Fruit fly (Drosophila melanogaster) whole organism, embryonic: ENCODE data around the gene Nepl7.

Source experiments
- ATbp ChIP-seq: fragments of 200-800 bp; sonication (Bioruptor generic); optimal IDR thresholded peaks from 2 replicates; lab custom pipeline; 2017; ENCODE audit warnings: missing biosample characterization, mild to moderate bottlenecking, missing genetic modification characterization, missing genetic modification reagents
- Bdp1 ChIP-seq: fragments of 200-800 bp; sonication (Bioruptor generic); optimal IDR thresholded peaks from 3 replicates; lab custom pipeline; 2016; ENCODE audit warnings: missing biosample characterization, missing genetic modification characterization
- Bteb2 ChIP-seq: fragments of 200-800 bp; sonication (Bioruptor generic); optimal IDR thresholded peaks from 2 replicates; lab custom pipeline; 2016; ENCODE audit warnings: missing biosample characterization, missing genetic modification characterization
- CG10543 ChIP-seq: fragments of 200-800 bp; sonication (Bioruptor generic); optimal IDR thresholded peaks from 3 replicates; lab custom pipeline; 2017; ENCODE audit warnings: missing biosample characterization, mild to moderate bottlenecking, missing genetic modification characterization, moderate library complexity
- CG10959 ChIP-seq: fragments of 200-800 bp; sonication (Bioruptor generic); IDR thresholded peaks from 2 replicates; pipeline ENCODE4 v1.3.6; 2022; ENCODE audit warnings: missing biosample characterization, missing genetic modification characterization
- CG11723 ChIP-seq: fragments of 200-800 bp; sonication (Bioruptor generic); optimal IDR thresholded peaks from 2 replicates; lab custom pipeline; 2017; ENCODE audit warnings: missing biosample characterization, mild to moderate bottlenecking, missing genetic modification characterization
- CG12744 ChIP-seq: fragments of 200-800 bp; sonication (Bioruptor generic); optimal IDR thresholded peaks from 2 replicates; lab custom pipeline; 2016; ENCODE audit warnings: missing biosample characterization, missing genetic modification characterization
- CG13424 ChIP-seq: fragments of 200-800 bp; sonication (Bioruptor generic); optimal IDR thresholded peaks from 2 replicates; lab custom pipeline; 2019; ENCODE audit warnings: missing biosample characterization, mild to moderate bottlenecking, missing genetic modification characterization, moderate library complexity
- CG15696 ChIP-seq: fragments of 200-800 bp; sonication (Bioruptor generic); optimal IDR thresholded peaks from 2 replicates; lab custom pipeline; 2019; ENCODE audit warnings: missing biosample characterization, mild to moderate bottlenecking, missing genetic modification characterization, moderate library complexity
- CG17612 ChIP-seq: fragments of 200-800 bp; sonication (Bioruptor generic); IDR thresholded peaks from 2 replicates; pipeline ENCODE4 v1.3.6; 2022; ENCODE audit warnings: missing biosample characterization, missing genetic modification characterization
- CG17912 ChIP-seq: fragments of 200-800 bp; sonication (Bioruptor generic); optimal IDR thresholded peaks from 2 replicates; lab custom pipeline; 2018; ENCODE audit warnings: missing biosample characterization, mild to moderate bottlenecking, missing genetic modification characterization
- CG2889 ChIP-seq: fragments of 200-800 bp; sonication (Bioruptor generic); IDR thresholded peaks from 3 replicates; pipeline ENCODE4 v1.3.6; 2022; ENCODE audit warnings: missing biosample characterization, missing genetic modification characterization
- CG31388 ChIP-seq: fragments of 200-800 bp; sonication (Bioruptor generic); optimal IDR thresholded peaks from 2 replicates; lab custom pipeline; 2016; ENCODE audit warnings: missing biosample characterization, missing genetic modification characterization
- CG3726 ChIP-seq: fragments of 200-800 bp; sonication (Bioruptor generic); IDR thresholded peaks from 3 replicates; pipeline ENCODE4, ENCODE4 v1.3.6; 2022; ENCODE audit warnings: missing biosample characterization, missing genetic modification characterization
- CG4360 ChIP-seq: fragments of 200-800 bp; sonication (Bioruptor generic); IDR thresholded peaks from 2 replicates; pipeline ENCODE4 v1.3.6; 2022; ENCODE audit warnings: missing biosample characterization, missing genetic modification characterization
- CG6683 ChIP-seq: fragments of 200-800 bp; sonication (Bioruptor generic); optimal IDR thresholded peaks from 2 replicates; lab custom pipeline; 2017; ENCODE audit warnings: missing biosample characterization, mild to moderate bottlenecking, missing genetic modification characterization, missing genetic modification reagents
- CG7372 ChIP-seq: fragments of 200-800 bp; sonication (Bioruptor generic); IDR thresholded peaks from 2 replicates; pipeline ENCODE4 v1.3.6; 2022; ENCODE audit warnings: missing biosample characterization, missing genetic modification characterization
- CG8478 ChIP-seq: fragments of >200 bp; optimal IDR thresholded peaks from 2 replicates; lab custom pipeline; 2018
- CG8765 ChIP-seq: fragments of 200-800 bp; sonication (Bioruptor generic); IDR thresholded peaks from 2 replicates; pipeline ENCODE4 v1.3.6; 2022; ENCODE audit warnings: missing biosample characterization, missing genetic modification characterization
- CoRest ChIP-seq: fragments of 200-800 bp; sonication (Bioruptor generic); optimal IDR thresholded peaks from 3 replicates; lab custom pipeline; 2018; ENCODE audit warnings: missing biosample characterization, mild to moderate bottlenecking, missing genetic modification characterization, moderate library complexity
- Eip74EF ChIP-seq, 2 experiments: fragments of 200-800 bp in 1 of 2; fragments of >200 bp in 1 of 2; sonication (Bioruptor generic) in 1 of 2; optimal IDR thresholded peaks; 2 replicates each; lab custom pipeline; 2017 to 2019; ENCODE audit warnings: missing biosample characterization in 2 of 2, missing genetic modification characterization in 2 of 2, mild to moderate bottlenecking in 1 of 2, moderate library complexity in 1 of 2
- GATAe ChIP-seq: fragments of 200-800 bp; sonication (Bioruptor generic); conservative IDR thresholded peaks from 2 replicates; pipeline ENCODE4 v1.3.6; 2022; ENCODE audit warnings: missing biosample characterization, missing genetic modification characterization
- Hr3 ChIP-seq: fragments of 200-800 bp; sonication (Bioruptor generic); optimal IDR thresholded peaks from 3 replicates; lab custom pipeline; 2016; ENCODE audit warnings: missing biosample characterization, missing genetic modification characterization
- Lhr ChIP-seq: fragments of 200-800 bp; sonication (Bioruptor generic); optimal IDR thresholded peaks from 3 replicates; lab custom pipeline; 2017; ENCODE audit warnings: mild to moderate bottlenecking, missing biosample characterization, missing genetic modification reagents, missing genetic modification characterization
- Lim3 ChIP-seq: fragments of 200-800 bp; sonication (Bioruptor generic); IDR thresholded peaks from 2 replicates; pipeline ENCODE4 v1.3.6; 2022; ENCODE audit warnings: missing biosample characterization, missing genetic modification characterization
- Lpt ChIP-seq: fragments of >200 bp; optimal IDR thresholded peaks from 2 replicates; lab custom pipeline; 2018; ENCODE audit warnings: missing biosample characterization, missing genetic modification characterization
- MTF-1 ChIP-seq: fragments of 200-800 bp; sonication (Bioruptor generic); optimal IDR thresholded peaks from 2 replicates; lab custom pipeline; 2018; ENCODE audit warnings: missing biosample characterization, mild to moderate bottlenecking, missing genetic modification characterization, borderline replicate concordance
- Nf-YA ChIP-seq: fragments of 200-800 bp; sonication (Bioruptor generic); IDR thresholded peaks from 2 replicates; pipeline ENCODE4 v1.3.6; 2022; ENCODE audit warnings: missing biosample characterization, missing genetic modification characterization
- Opbp ChIP-seq: fragments of 200-800 bp; sonication (Bioruptor generic); IDR thresholded peaks from 3 replicates; pipeline ENCODE4 v1.3.6; 2022; ENCODE audit warnings: missing biosample characterization, missing genetic modification characterization; ENCODE audit not compliant: partially characterized antibody
- Sin3A ChIP-seq: fragments of >200 bp; optimal IDR thresholded peaks from 2 replicates; lab custom pipeline; 2018
- Sox102F ChIP-seq: fragments of 200-800 bp; sonication (Bioruptor generic); optimal IDR thresholded peaks from 2 replicates; lab custom pipeline; 2018; ENCODE audit warnings: missing biosample characterization, mild to moderate bottlenecking, missing genetic modification characterization, moderate library complexity
- Sry-β ChIP-seq: fragments of 200-800 bp; sonication (Bioruptor generic); optimal IDR thresholded peaks from 2 replicates; lab custom pipeline; 2018; ENCODE audit warnings: missing biosample characterization, mild to moderate bottlenecking, missing genetic modification characterization, moderate library complexity
- Xbp1 ChIP-seq: fragments of 200-800 bp; sonication (Bioruptor generic); optimal IDR thresholded peaks from 3 replicates; lab custom pipeline; 2016; ENCODE audit warnings: missing biosample characterization, mild to moderate bottlenecking, missing genetic modification characterization
- bbx ChIP-seq: fragments of 200-800 bp; sonication (Bioruptor generic); IDR thresholded peaks from 2 replicates; pipeline ENCODE4 v1.3.6; 2022; ENCODE audit warnings: missing biosample characterization, missing genetic modification characterization; ENCODE audit not compliant: partially characterized antibody
- br ChIP-seq: fragments of >200 bp; optimal IDR thresholded peaks from 2 replicates; lab custom pipeline; 2017
- dimm ChIP-seq: fragments of 200-800 bp; sonication (Bioruptor generic); IDR thresholded peaks from 2 replicates; pipeline ENCODE4 v1.3.6; 2022; ENCODE audit warnings: missing biosample characterization, missing genetic modification characterization
- dpn ChIP-seq, 2 experiments: fragments of 200-800 bp; sonication (Bioruptor generic); optimal IDR thresholded peaks; 3 replicates each; lab custom pipeline; 2016; ENCODE audit warnings: missing biosample characterization in 2 of 2, missing genetic modification characterization in 2 of 2
- grn ChIP-seq: fragments of 200-800 bp; sonication (Bioruptor generic); optimal IDR thresholded peaks from 3 replicates; lab custom pipeline; 2017; ENCODE audit warnings: missing biosample characterization, missing genetic modification characterization
- hth ChIP-seq: fragments of >200 bp; optimal IDR thresholded peaks from 2 replicates; lab custom pipeline; 2017; ENCODE audit warnings: inconsistent platforms
- kay ChIP-seq: fragments of 200-800 bp; sonication (Bioruptor generic); optimal IDR thresholded peaks from 2 replicates; lab custom pipeline; 2016; ENCODE audit warnings: missing biosample characterization, missing genetic modification characterization
- mld ChIP-seq: fragments of 200-800 bp; sonication (Bioruptor generic); IDR thresholded peaks from 3 replicates; pipeline ENCODE4 v1.3.6; 2022; ENCODE audit warnings: missing biosample characterization, missing genetic modification characterization; ENCODE audit not compliant: partially characterized antibody
- nmo ChIP-seq: fragments of 200-800 bp; sonication (Bioruptor generic); optimal IDR thresholded peaks from 2 replicates; lab custom pipeline; 2018; ENCODE audit warnings: missing biosample characterization, mild to moderate bottlenecking, missing genetic modification characterization, moderate library complexity
- odd ChIP-seq: fragments of 200-800 bp; sonication (Bioruptor generic); optimal IDR thresholded peaks from 2 replicates; lab custom pipeline; 2017; ENCODE audit warnings: missing biosample characterization, mild to moderate bottlenecking, missing genetic modification characterization
- rib ChIP-seq: fragments of 200-800 bp; sonication (Bioruptor generic); IDR thresholded peaks from 2 replicates; pipeline ENCODE4 v1.3.6; 2022; ENCODE audit warnings: missing biosample characterization, missing genetic modification characterization
- sens-2 ChIP-seq: fragments of 200-800 bp; sonication (Bioruptor generic); IDR thresholded peaks from 2 replicates; pipeline ENCODE4 v1.3.6; 2022; ENCODE audit warnings: missing biosample characterization, missing genetic modification characterization
- shn ChIP-seq: fragments of 200-800 bp; sonication (Bioruptor generic); optimal IDR thresholded peaks from 3 replicates; lab custom pipeline; 2016; ENCODE audit warnings: missing biosample characterization, missing genetic modification characterization
- sna ChIP-seq: fragments of 200-800 bp; sonication (Bioruptor generic); IDR thresholded peaks from 2 replicates; pipeline ENCODE4 v1.3.6; 2022; ENCODE audit warnings: missing biosample characterization, missing genetic modification characterization; ENCODE audit not compliant: partially characterized antibody
- tap ChIP-seq: fragments of 200-800 bp; optimal IDR thresholded peaks from 3 replicates; lab custom pipeline; 2019; ENCODE audit warnings: missing biosample characterization, mild to moderate bottlenecking, missing genetic modification characterization, moderate library complexity
- trh ChIP-seq: fragments of 200-800 bp; sonication (Bioruptor generic); optimal IDR thresholded peaks from 2 replicates; lab custom pipeline; 2016; ENCODE audit warnings: missing biosample characterization, missing genetic modification characterization
- vnd ChIP-seq: fragments of 200-800 bp; sonication (Bioruptor generic); IDR thresholded peaks from 3 replicates; pipeline ENCODE4 v1.3.6; 2022; ENCODE audit warnings: missing biosample characterization, missing genetic modification characterization; ENCODE audit not compliant: partially characterized antibody
- zen ChIP-seq: fragments of 200-800 bp; sonication (Bioruptor generic); optimal IDR thresholded peaks from 3 replicates; lab custom pipeline; 2018; ENCODE audit warnings: missing biosample characterization, mild to moderate bottlenecking, missing genetic modification characterization, moderate library complexity

Nepl7 gene

DNA sequence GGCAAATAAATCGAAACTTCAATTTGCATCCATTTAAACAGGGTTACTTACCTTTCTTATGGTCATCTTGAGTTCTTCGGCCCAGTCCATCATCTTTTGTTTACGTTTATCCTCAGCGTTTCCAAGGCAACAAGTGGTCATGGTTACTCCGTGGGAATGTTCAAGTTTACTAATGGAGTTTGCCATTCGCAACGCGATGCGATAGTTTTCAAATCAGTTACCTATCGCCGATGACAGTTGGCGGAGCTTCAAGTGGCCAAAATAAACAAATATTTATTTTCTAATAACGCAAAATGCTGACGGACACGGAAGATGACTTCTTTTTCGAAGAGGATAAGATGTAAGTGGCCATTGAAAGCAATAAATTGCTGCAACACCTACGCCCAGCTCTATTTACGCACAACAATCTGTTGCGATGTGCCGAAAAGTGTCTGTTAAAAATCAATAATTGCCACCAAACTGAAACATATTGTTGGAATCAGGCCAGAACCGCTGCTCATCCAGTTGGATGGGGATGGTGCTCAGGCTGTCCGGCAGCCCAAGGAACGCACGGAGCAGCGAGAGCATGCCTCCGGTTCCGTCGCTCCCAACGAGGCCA, 25.4 kb upstream of the Nepl7 start, which contains the start of the genes IFT43 and PICK1 (continued):
- TF ChIP-seq Eip74EF (GFP tag; optimal IDR thresholded peaks at IDR 0.05; lab: Kevin White, UChicago) (no peak), br (no peak), Sox102F (GFP tag; lab: Kevin White, UChicago) (no peak), CG10959 (GFP tag; lab: Robert Waterston, UW) (no peak), CG3726 (GFP tag; lab: Robert Waterston, UW) (no peak), GATAe (GFP tag; lab: Robert Waterston, UW) (no peak), CG15696 (tag; lab: Kevin White, UChicago) (no peak), CG12744 (GFP tag; lab: Kevin White, UChicago) (no peak), bbx (GFP tag; lab: Robert Waterston, UW) (peak; percentile 86), CG17912 (GFP tag; lab: Kevin White, UChicago) (no peak), odd (GFP tag; lab: Kevin White, UChicago) (no peak), CG17612 (GFP tag; lab: Robert Waterston, UW) (no peak), vnd (GFP tag; lab: Robert Waterston, UW) (peak; percentile 77), rib (no peak), CG7372 (no peak), kay (GFP tag; lab: Kevin White, UChicago) (no peak), Sin3A (lab: Kevin White, UChicago) (peak; percentile 63), Bdp1 (GFP tag; lab: Kevin White, UChicago) (no peak), ATbp (GFP tag; lab: Kevin White, UChicago) (no peak), nmo (GFP tag; lab: Kevin White, UChicago) (peak; percentile 1), Lhr (GFP tag; lab: Kevin White, UChicago) (peak; percentile 2), Nf-YA (GFP tag; lab: Robert Waterston, UW) (no peak), CG6683 (GFP tag; lab: Kevin White, UChicago) (no peak), hth (lab: Kevin White, UChicago) (no peak), mld (GFP tag; lab: Robert Waterston, UW) (peak; percentile 80; the same call in 2 of the 3 replicates), dpn (GFP tag; optimal IDR thresholded peaks at IDR 0.05; lab: Kevin White, UChicago) (no peak), CG2889 (GFP tag; lab: Robert Waterston, UW) (no peak), sna (GFP tag; lab: Robert Waterston, UW) (peak; percentile 76), Bteb2 (GFP tag; lab: Kevin White, UChicago) (no peak), Opbp (GFP tag; lab: Robert Waterston, UW) (peak; percentile 81; the same call in 2 of the 3 replicates), shn (GFP tag; lab: Kevin White, UChicago) (no peak), Lim3 (GFP tag; lab: Robert Waterston, UW) (no peak), trh (no peak), dimm (GFP tag; lab: Robert Waterston, UW) (no peak), CG8478 (no peak), CG4360 (GFP tag; lab: Robert Waterston, UW) (no peak), Xbp1 (no peak), zen (peak; percentile 54), Hr3 (GFP tag; lab: Kevin White, UChicago) (no peak), tap (tag; lab: Kevin White, UChicago) (no peak), MTF-1 (GFP tag; lab: Kevin White, UChicago) (no peak), grn (GFP tag; lab: Kevin White, UChicago) (no peak), Lpt (GFP tag; lab: Kevin White, UChicago) (no peak), CG13424 (no peak), sens-2 (no peak), CoRest (tag; lab: Kevin White, UChicago) (no peak), CG31388 (GFP tag; lab: Kevin White, UChicago) (no peak), CG10543 (GFP tag; lab: Kevin White, UChicago) (no peak), CG11723 (GFP tag; lab: Kevin White, UChicago) (no peak), Sry-β (peak; percentile 37), CG8765 (GFP tag; lab: Robert Waterston, UW) (no peak)
